Worm (Caenorhabditis elegans): ENCODE results near the gene nas-1.
"Not testable (repeated sequence)": the region's sequence is repeated elsewhere in the genome, so short reads cannot be mapped to it uniquely, and the experiment has no call there.

Gene nas-1

DNA sequence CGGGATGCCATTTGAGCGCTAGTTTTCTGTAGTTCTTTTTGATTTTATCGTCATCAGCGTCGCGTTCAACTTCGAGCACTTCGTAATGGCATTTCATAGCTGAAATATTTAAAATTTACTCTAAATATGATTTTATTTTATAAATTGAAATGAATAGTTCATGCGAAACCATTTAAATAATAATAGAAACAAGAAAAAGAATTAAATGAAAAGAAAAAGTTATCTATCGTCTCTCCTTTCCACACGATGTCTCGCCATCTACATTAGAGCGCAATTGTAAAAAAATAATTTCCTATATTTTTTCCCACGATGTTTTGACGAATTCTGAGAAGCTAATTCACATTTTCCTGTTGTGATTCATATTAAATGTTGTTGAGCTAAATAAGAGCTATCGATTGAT lies 12.4 kb upstream of the nas-1 start, which contains the start of gene dnj-17:
dnj-17 (minus strand) TSS at position 101 of the 400 bp plus-strand sequence.
- no peak for TF ChIP-seq drap-1 (GFP tag; optimal IDR thresholded peaks at IDR 0.05)
- TF ChIP-seq ces-1 (GFP tag; optimal IDR thresholded peaks at IDR 0.05): peak; percentile 13

DNA sequence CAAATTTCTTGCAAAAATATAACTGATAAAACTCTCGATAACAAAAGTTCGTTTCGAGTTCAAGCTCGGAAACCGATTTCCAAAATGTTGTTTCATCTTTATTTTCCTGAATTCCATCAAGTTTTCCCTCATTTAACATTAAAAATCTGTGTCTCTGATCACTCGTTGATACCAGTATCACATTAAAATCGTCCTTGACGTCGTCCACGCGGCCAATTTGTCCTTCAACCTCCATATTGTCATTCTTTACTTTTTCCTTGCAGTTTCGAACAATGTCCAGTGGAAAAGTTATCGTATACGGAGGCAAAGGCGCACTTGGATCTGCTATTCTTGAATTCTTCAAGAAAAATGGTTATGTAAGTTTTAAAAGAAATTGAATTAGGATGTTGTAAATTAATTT lies 12.0 kb upstream of the nas-1 start, which contains the start of gene qdpr-1:
qdpr-1 (plus strand) TSS at position 264 of the 400 bp plus-strand sequence.
- TF ChIP-seq sptf-1 (tag; optimal IDR thresholded peaks at IDR 0.05) (no peak), tbx-8 (GFP tag; optimal IDR thresholded peaks at IDR 0.05) (no peak), lsy-2 (tag; optimal IDR thresholded peaks at IDR 0.05) (no peak), flh-1 (GFP tag; optimal IDR thresholded peaks at IDR 0.05) (no peak), nhr-76 (tag; optimal IDR thresholded peaks at IDR 0.05) (no peak), mab-5 (tag; optimal IDR thresholded peaks at IDR 0.05) (no peak), ceh-83 (GFP tag; optimal IDR thresholded peaks at IDR 0.05) (no peak), nhr-237 (tag; optimal IDR thresholded peaks at IDR 0.05) (no peak), snpc-4 (tag; optimal IDR thresholded peaks at IDR 0.05) (no peak), bed-3 (GFP tag; optimal IDR thresholded peaks at IDR 0.05) (no peak), elt-1 (tag; optimal IDR thresholded peaks at IDR 0.05; ENCODE audit: borderline replicate concordance, insufficient read depth) (no peak), ceh-43 (GFP tag; optimal IDR thresholded peaks at IDR 0.05) (no peak), ham-2 (GFP tag; optimal IDR thresholded peaks at IDR 0.05) (no peak), sem-2 (GFP tag; optimal IDR thresholded peaks at IDR 0.05) (no peak), M03D4.4 (tag; optimal IDR thresholded peaks at IDR 0.05) (no peak), cnd-1 (tag; optimal IDR thresholded peaks at IDR 0.05) (no peak), hlh-1 (tag; optimal IDR thresholded peaks at IDR 0.05) (no peak), zip-8 (tag; optimal IDR thresholded peaks at IDR 0.05) (no peak), unc-62 (GFP tag; optimal IDR thresholded peaks at IDR 0.05) (no peak)

DNA sequence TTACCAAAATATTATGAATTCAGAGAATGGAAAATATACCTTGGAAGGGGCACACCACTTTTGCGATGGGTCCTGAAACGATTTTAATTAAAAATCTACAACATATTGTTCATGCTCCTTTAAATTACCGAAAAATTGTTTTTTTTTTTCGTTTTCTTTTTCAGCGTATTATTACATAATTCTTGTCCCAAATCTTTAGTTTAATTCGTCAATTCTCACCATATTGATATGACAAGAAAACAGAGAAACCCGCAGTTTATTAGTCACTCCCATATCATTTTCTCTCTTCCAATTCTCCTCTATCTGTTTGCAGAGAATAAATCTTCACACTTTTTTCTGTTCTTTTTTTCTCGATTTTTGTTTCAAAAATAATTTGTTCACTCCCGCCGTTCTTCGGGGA lies 10.3 kb upstream of the nas-1 start, which contains the start of gene F11F1.1:
F11F1.1 (plus strand) TSS at position 301 of the 400 bp plus-strand sequence.
- TF ChIP-seq ztf-11 (tag; optimal IDR thresholded peaks at IDR 0.05): no peak
- TF ChIP-seq nhr-28 (tag; optimal IDR thresholded peaks at IDR 0.05): no peak
- no peak for TF ChIP-seq blmp-1 (tag; optimal IDR thresholded peaks at IDR 0.05)
- no peak for TF ChIP-seq pha-4 (tag; optimal IDR thresholded peaks at IDR 0.05)
- no peak for TF ChIP-seq elt-1 (tag; optimal IDR thresholded peaks at IDR 0.05; ENCODE audit: borderline replicate concordance, insufficient read depth)
- TF ChIP-seq sem-2 (GFP tag; optimal IDR thresholded peaks at IDR 0.05): no peak
- TF ChIP-seq ces-1 (GFP tag; optimal IDR thresholded peaks at IDR 0.05): no peak
- TF ChIP-seq sptf-1 (tag; optimal IDR thresholded peaks at IDR 0.05): no peak
- TF ChIP-seq ceh-39 (tag; optimal IDR thresholded peaks at IDR 0.05): no peak
- no peak for TF ChIP-seq unc-120 (tag; optimal IDR thresholded peaks at IDR 0.05; ENCODE audit: poor library complexity, severe bottlenecking)
- no peak for TF ChIP-seq mep-1 (tag; optimal IDR thresholded peaks at IDR 0.05)
- no peak for TF ChIP-seq elt-3 (tag; optimal IDR thresholded peaks at IDR 0.05)
- TF ChIP-seq snpc-4 (tag; optimal IDR thresholded peaks at IDR 0.05): no peak
- no peak for TF ChIP-seq lsy-2 (tag; optimal IDR thresholded peaks at IDR 0.05)
- no peak for TF ChIP-seq unc-39 (tag; optimal IDR thresholded peaks at IDR 0.05)
- TF ChIP-seq nhr-2 (tag; optimal IDR thresholded peaks at IDR 0.05): no peak
- no peak for TF ChIP-seq lin-32 (GFP tag; optimal IDR thresholded peaks at IDR 0.05)
- no peak for TF ChIP-seq ceh-83 (GFP tag; optimal IDR thresholded peaks at IDR 0.05)
- TF ChIP-seq drap-1 (GFP tag; optimal IDR thresholded peaks at IDR 0.05): no peak

DNA sequence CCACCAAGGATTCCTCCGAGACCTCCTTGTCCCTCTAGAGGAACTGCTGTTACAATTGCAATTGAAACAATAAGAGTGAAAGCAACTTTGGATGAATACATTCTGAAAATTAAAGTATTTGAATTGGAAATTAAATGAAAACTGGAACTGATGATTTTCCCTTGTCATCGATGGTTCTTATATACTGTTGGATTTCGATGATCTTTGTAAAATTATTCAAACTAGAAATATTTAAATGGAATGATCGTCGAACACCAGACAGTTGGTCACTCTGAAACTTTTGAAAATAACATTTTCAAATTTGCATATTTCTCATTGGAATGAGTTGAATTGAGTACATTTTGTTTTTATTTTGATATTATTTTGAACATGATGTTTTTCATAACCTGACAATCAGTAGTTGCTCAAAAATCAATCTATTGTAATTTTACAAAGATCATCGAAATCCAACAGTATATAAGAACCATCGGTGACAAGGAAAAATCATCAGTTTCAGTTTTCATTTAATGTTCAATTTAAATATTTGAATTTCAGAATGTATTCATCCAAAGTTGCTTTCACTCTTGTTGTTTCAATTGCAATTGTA lies 3.8 kb upstream of the nas-1 start, which contains the start of the genes srlf-9 and srlf-10:
srlf-9 (minus strand) TSS at position 101 of the 586 bp plus-strand sequence.
srlf-10 (plus strand) TSS at position 536 of the 586 bp plus-strand sequence.
- not testable (repeated sequence) for TF ChIP-seq nhr-2 (tag; optimal IDR thresholded peaks at IDR 0.05); ceh-43 (GFP tag; optimal IDR thresholded peaks at IDR 0.05); sem-2 (GFP tag; optimal IDR thresholded peaks at IDR 0.05)

DNA sequence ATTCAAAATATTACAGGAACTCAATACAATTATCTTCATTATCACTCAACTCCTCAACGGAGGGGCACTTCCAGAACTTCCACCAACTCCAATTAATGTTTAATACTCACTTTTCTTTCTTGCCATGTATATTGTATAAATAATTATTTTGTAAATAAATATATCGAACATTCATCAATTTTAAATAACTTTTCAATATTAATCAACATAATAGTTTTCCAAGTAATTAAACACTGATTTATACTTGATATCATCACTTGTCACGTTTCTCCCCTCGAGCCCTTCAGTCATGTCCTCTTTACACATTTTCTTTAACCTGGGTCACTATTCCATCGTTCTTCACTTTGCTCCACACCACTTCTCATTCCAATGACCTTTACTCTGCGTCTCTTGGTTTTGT lies 2.7 kb upstream of the nas-1 start, which contains the start of gene mig-18:
mig-18 (plus strand) TSS at position 301 of the 400 bp plus-strand sequence.
- TF ChIP-seq nhr-12 (tag; optimal IDR thresholded peaks at IDR 0.05) (no peak), lsy-2 (tag; optimal IDR thresholded peaks at IDR 0.05) (no peak), M03D4.4 (tag; optimal IDR thresholded peaks at IDR 0.05) (no peak), ceh-83 (GFP tag; optimal IDR thresholded peaks at IDR 0.05) (no peak), snpc-4 (tag; optimal IDR thresholded peaks at IDR 0.05) (no peak), drap-1 (GFP tag; optimal IDR thresholded peaks at IDR 0.05) (no peak), flh-1 (GFP tag; optimal IDR thresholded peaks at IDR 0.05) (no peak)

Data from whole organism, mixed stage, embryonic.